Worm (Caenorhabditis elegans): ENCODE data around the gene ccr-4.

Gene ccr-4

ce11 chrIV:12391003-12391637, 29.8 kb downstream of the ccr-4 start, which contains the start of the genes rps-23 and dpm-3 (continued):
- TF ChIP-seq xnd-1 (tag; optimal IDR thresholded peaks at IDR 0.05) (peak; percentile 68), nhr-27 (tag; optimal IDR thresholded peaks at IDR 0.05) (no peak), F22D6.2 (tag; optimal IDR thresholded peaks at IDR 0.05) (peak; percentile 60), hmg-1.2 (GFP tag; IDR thresholded peaks at IDR 0.05) (peak; percentile 79), ceh-40 (GFP tag; IDR thresholded peaks at IDR 0.05) (peak; percentile 86), tbx-9 (tag; optimal IDR thresholded peaks at IDR 0.05; ENCODE audit: borderline replicate concordance) (no peak)

DNA sequence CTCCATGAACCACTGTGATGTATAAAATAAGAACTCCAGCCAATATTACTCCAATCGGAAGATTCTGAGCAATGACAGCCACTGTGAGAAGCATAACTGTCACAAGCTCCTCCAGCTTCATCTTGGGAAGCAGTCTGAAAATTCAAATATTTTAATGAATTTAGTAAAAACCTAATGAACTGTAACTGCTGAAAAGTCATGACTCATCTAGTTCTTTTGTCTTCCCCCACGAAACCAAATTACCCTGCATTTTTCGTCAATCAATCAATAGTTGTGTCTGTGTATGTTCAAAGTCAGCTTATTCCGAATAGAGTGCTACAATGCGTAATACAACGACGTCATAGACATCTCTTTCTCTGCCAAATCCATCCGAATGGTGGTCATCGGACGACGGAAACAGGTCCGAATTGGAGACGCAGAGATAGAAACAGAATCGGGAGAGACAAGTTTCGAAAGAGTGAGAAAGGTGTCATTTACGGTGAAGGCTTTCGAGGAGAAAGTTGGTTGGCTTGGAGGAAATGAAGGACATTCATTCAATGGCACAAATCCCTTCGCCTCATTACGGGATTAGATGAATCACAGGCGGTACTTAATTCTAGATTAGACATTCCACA, 35.4 kb downstream of the ccr-4 start:
- TF ChIP-seq F39B2.1 (GFP tag; IDR thresholded peaks at IDR 0.05) (no peak), cebp-2 (GFP tag; IDR thresholded peaks at IDR 0.05) (0 out of 2 replicates have a peak, but pooled peaks have one; percentile 41)

DNA sequence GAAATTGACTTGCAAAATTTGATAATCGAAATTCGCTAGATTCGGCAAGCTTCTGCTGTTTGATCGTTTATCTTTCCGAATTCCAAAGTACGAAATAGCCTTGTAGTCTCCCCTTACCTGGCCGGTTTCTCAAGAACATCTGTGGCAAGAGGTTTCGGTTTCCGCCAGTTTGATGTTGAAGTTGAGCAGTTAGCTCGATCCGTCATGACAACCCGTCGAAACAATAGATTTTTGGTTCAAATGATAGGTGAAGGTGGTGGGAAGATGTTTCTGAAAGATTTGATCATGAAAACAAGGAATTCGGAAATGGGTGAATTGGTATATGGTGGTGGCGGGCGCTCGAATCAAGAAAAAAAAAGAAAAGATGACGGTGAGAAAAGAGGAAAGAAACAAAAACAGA, 37.1 kb downstream of the ccr-4 start, which contains the start of gene acs-20:
Gene acs-20, minus strand, starts transcription at position 270 of the 400 bp plus-strand sequence.
- no peak for TF ChIP-seq lir-1 (GFP tag; conservative IDR thresholded peaks at IDR 0.05)
- no peak for TF ChIP-seq T26A5.8 (tag; optimal IDR thresholded peaks at IDR 0.05)
- TF ChIP-seq F49E8.2 (tag; optimal IDR thresholded peaks at IDR 0.05; ENCODE audit: insufficient read depth), result no peak
- TF ChIP-seq gei-17 (GFP tag; optimal IDR thresholded peaks at IDR 0.05), result no peak
- TF ChIP-seq hlh-12 (tag; optimal IDR thresholded peaks at IDR 0.05), result no peak
- no peak for TF ChIP-seq bed-2 (GFP tag; IDR thresholded peaks at IDR 0.05)
- TF ChIP-seq lin-26 (GFP tag; IDR thresholded peaks at IDR 0.05), result no peak
- TF ChIP-seq die-1 (tag; optimal IDR thresholded peaks at IDR 0.05), result no peak
- no peak for TF ChIP-seq C17E4.6 (GFP tag; IDR thresholded peaks at IDR 0.05)
- no peak for TF ChIP-seq attf-5 (GFP tag; optimal IDR thresholded peaks at IDR 0.05)
- TF ChIP-seq D2030.7 (GFP tag; IDR thresholded peaks at IDR 0.05), result no peak
- TF ChIP-seq ztf-6 (GFP tag; IDR thresholded peaks at IDR 0.05), result no peak

DNA sequence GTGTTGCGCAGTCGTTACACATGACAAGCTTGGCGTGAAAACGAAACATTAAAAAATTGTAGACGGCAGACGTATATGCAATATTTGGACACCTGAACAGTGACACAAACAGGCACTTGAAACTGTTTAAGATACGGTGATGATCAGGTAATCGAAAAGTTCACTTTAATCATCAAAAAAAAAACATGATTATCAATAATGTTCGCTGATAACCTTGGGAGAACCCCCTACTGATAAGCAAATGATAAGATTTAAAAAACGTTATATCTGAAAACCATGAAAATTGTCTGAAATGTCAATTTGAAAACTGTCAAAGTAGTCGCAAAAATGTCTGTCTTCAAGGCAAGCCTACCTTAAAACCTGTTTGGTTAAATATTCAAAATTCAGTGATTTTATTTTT, 38.6 kb downstream of the ccr-4 start:
- peak; percentile 93 for TF ChIP-seq nhr-80 (tag; optimal IDR thresholded peaks at IDR 0.05)
- TF ChIP-seq lin-35 (GFP tag; optimal IDR thresholded peaks at IDR 0.05), result no peak
- TF ChIP-seq madf-10 (tag; optimal IDR thresholded peaks at IDR 0.05), result no peak
- TF ChIP-seq lin-54 (GFP tag; optimal IDR thresholded peaks at IDR 0.05), result peak; percentile 10
- no peak for TF ChIP-seq Y95B8A.8 (GFP tag; IDR thresholded peaks at IDR 0.05)
- TF ChIP-seq F23B12.7 (tag; optimal IDR thresholded peaks at IDR 0.05; ENCODE audit: insufficient read depth), result no peak
- peak; percentile 69 for TF ChIP-seq unc-62 (GFP tag; optimal IDR thresholded peaks at IDR 0.05)
- peak; percentile 19 for TF ChIP-seq lin-40 (tag; optimal IDR thresholded peaks at IDR 0.05)
- TF ChIP-seq K11D2.4 (GFP tag; IDR thresholded peaks at IDR 0.05), result no peak
- TF ChIP-seq F37B4.10 (GFP tag; IDR thresholded peaks at IDR 0.05), result no peak
- TF ChIP-seq dox-1 (GFP tag; IDR thresholded peaks at IDR 0.05), result peak; percentile 47; the same call in 1 of the 2 replicates
- peak; percentile 19 for TF ChIP-seq atf-7 (tag; optimal IDR thresholded peaks at IDR 0.05)

DNA sequence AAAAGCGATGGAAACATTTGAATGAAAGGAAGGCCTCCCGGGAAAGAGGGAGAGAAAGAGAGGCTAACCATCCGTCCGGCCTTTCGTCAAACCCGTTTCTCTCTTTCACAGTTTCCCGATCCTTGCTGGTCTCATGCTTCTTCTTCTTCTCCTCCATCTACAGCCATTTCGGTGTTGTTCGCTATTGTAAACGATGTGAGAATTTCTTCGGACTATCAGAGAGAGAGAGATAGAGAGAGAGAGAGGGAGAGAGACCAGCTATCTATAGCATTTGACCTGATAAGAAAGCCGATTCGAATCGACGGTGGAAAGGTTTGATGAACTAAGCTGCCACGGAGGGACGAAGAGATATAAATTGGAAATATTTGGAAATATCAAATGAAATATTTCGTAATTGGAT, 42.1 kb downstream of the ccr-4 start:
- no peak for TF ChIP-seq ets-4 (GFP tag; optimal IDR thresholded peaks at IDR 0.05)
- no peak for TF ChIP-seq F57A8.1 (GFP tag; optimal IDR thresholded peaks at IDR 0.05)
- TF ChIP-seq nhr-120 (GFP tag; IDR thresholded peaks at IDR 0.05), result no peak
- no peak for TF ChIP-seq somi-1 (GFP tag; optimal IDR thresholded peaks at IDR 0.05)
- TF ChIP-seq lin-26 (GFP tag; IDR thresholded peaks at IDR 0.05), result no peak
- no peak for TF ChIP-seq B0261.1 (tag; optimal IDR thresholded peaks at IDR 0.05)
- no peak for TF ChIP-seq lin-40 (tag; optimal IDR thresholded peaks at IDR 0.05)
- no peak for TF ChIP-seq hrde-1 (tag; optimal IDR thresholded peaks at IDR 0.05; ENCODE audit: borderline replicate concordance)
- no peak for TF ChIP-seq B0035.1 (tag; optimal IDR thresholded peaks at IDR 0.05)
- no peak for TF ChIP-seq let-607 (tag; optimal IDR thresholded peaks at IDR 0.05)
- TF ChIP-seq tbp1 (GFP tag; optimal IDR thresholded peaks at IDR 0.05), result no peak
- no peak for TF ChIP-seq egrh-3 (GFP tag; IDR thresholded peaks at IDR 0.05)
- no peak for TF ChIP-seq F10E7.11 (tag; optimal IDR thresholded peaks at IDR 0.05)
